Worm (Caenorhabditis elegans): Measurements from ENCODE around the gene C05A2.4.

DNA sequence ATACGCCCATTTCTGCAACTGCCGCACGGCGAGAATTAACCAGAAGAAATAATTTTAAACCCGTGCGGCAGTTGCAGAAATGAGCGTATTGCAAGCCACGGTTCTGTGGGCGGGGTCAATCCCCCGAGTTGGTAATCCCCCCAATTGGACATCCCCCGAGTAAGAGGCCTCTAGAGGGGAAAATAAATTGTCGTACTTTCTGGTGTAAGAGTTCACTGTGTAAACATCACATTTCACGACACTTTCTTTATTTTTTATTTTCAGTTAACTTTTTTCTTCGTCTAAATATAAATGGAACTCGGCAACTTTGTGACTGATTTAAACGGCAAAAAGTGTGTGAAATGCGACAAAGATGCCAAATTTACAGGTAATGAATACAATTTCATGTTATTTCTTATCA lies 37.3 kb upstream of the C05A2.4 start, which contains the start of gene tut-2:
- TF ChIP-seq dao-5 (tag; optimal IDR thresholded peaks at IDR 0.05) = no peak
- TF ChIP-seq W03F9.2 (tag; optimal IDR thresholded peaks at IDR 0.05) = no peak

Data from whole organism, L4/young adult.